Fruit fly (Drosophila melanogaster): Measurements from ENCODE around the gene Der-1.

The Der-1 gene

dm6 chr2L:1986343-1987280 is 12.9 kb downstream of the Der-1 start (continued):
- TF ChIP-seq ase (GFP tag; IDR thresholded peaks at IDR 0.05) (no peak), Hsf (GFP tag; optimal IDR thresholded peaks at IDR 0.05) (peak; percentile 50), CG8281 (tag; optimal IDR thresholded peaks at IDR 0.05) (peak; percentile 9), Eip74EF (GFP tag; optimal IDR thresholded peaks at IDR 0.05) (no peak), Pdp1 (GFP tag; optimal IDR thresholded peaks at IDR 0.05) (peak; percentile 25 to 58), CG15479 (GFP tag; optimal IDR thresholded peaks at IDR 0.05) (no peak), ERR (GFP tag; optimal IDR thresholded peaks at IDR 0.05) (peak; percentile 76), CG18619 (GFP tag; optimal IDR thresholded peaks at IDR 0.05) (peak; percentile 66), dimm (GFP tag; IDR thresholded peaks at IDR 0.05) (no peak), CG13775 (GFP tag; optimal IDR thresholded peaks at IDR 0.05) (peak; percentile 48), tna (GFP tag; IDR thresholded peaks at IDR 0.05; ENCODE audit: partially characterized antibody) (no peak), pho (GFP tag; optimal IDR thresholded peaks at IDR 0.05) (peak; percentile 48), Bdp1 (GFP tag; optimal IDR thresholded peaks at IDR 0.05) (peak; percentile 4), CG7987 (GFP tag; optimal IDR thresholded peaks at IDR 0.05) (peak; percentile 98), ttk (GFP tag; IDR thresholded peaks at IDR 0.05) (0 out of 2 replicates have a peak, but pooled peaks have one; percentile 24), Hmx (GFP tag; optimal IDR thresholded peaks at IDR 0.05) (peak; percentile 47), zen2 (GFP tag; IDR thresholded peaks at IDR 0.05; ENCODE audit: partially characterized antibody) (no peak), odd (GFP tag; optimal IDR thresholded peaks at IDR 0.05) (no peak), ash1 (GFP tag; optimal IDR thresholded peaks at IDR 0.05) (no peak), kah (GFP tag; optimal IDR thresholded peaks at IDR 0.05) (no peak), CG1603 (tag; optimal IDR thresholded peaks at IDR 0.05) (peak; percentile 14), CG43689 (GFP tag; IDR thresholded peaks at IDR 0.05) (no peak), CG8944 (GFP tag; optimal IDR thresholded peaks at IDR 0.05) (no peak), phol (tag; optimal IDR thresholded peaks at IDR 0.05) (peak; percentile 25), scrt (GFP tag; optimal IDR thresholded peaks at IDR 0.05) (peak; percentile 42), Oaz (GFP tag; IDR thresholded peaks at IDR 0.05) (peak; percentile 14; the same call in 1 of the 2 replicates), CG18011 (GFP tag; optimal IDR thresholded peaks at IDR 0.05) (peak; percentile 7), dm (GFP tag; optimal IDR thresholded peaks at IDR 0.05) (no peak), jumu (GFP tag; optimal IDR thresholded peaks at IDR 0.05) (peak; percentile 25), ftz-f1 (GFP tag; optimal IDR thresholded peaks at IDR 0.05) (peak; percentile 74), dan (GFP tag; IDR thresholded peaks at IDR 0.05) (no peak), Gsc (GFP tag; IDR thresholded peaks at IDR 0.05) (no peak), Adf1 (GFP tag; IDR thresholded peaks at IDR 0.05) (no peak), bcd (GFP tag; optimal IDR thresholded peaks at IDR 0.05) (peak; percentile 59), D (optimal IDR thresholded peaks at IDR 0.05) (no peak), D (GFP tag; optimal IDR thresholded peaks at IDR 0.05) (no peak), CG14667 (GFP tag; IDR thresholded peaks at IDR 0.05) (0 out of 2 replicates have a peak, but pooled peaks have one; percentile 19), CG11560 (tag; IDR thresholded peaks at IDR 0.05) (0 out of 3 replicates have a peak, but pooled peaks have one; percentile 45), oc (tag; optimal IDR thresholded peaks at IDR 0.05) (no peak), B-H1 (GFP tag; IDR thresholded peaks at IDR 0.05) (no peak; the same call in 2 of the 3 replicates), CG18262 (tag; optimal IDR thresholded peaks at IDR 0.05) (peak; percentile 15), CG11093 (GFP tag; IDR thresholded peaks at IDR 0.05) (no peak), CG4854 (GFP tag; optimal IDR thresholded peaks at IDR 0.05) (no peak), CG8359 (GFP tag; optimal IDR thresholded peaks at IDR 0.05; ENCODE audit: borderline replicate concordance) (no peak), E2f2 (GFP tag; IDR thresholded peaks at IDR 0.05) (peak; percentile 20; the same call in 1 of the 2 replicates), Dad (GFP tag; optimal IDR thresholded peaks at IDR 0.05) (peak; percentile 11), ci (GFP tag; IDR thresholded peaks at IDR 0.05) (0 out of 3 replicates have a peak, but pooled peaks have one; percentile 38), YL-1 (GFP tag; optimal IDR thresholded peaks at IDR 0.05) (no peak)

Measured in whole organism, embryonic.